Fruit fly (Drosophila melanogaster) whole organism, embryonic: ENCODE measurements around the gene Prx4.

Source experiments
- Abd-B ChIP-seq: fragments of 200-800 bp; sonication (Bioruptor generic); optimal IDR thresholded peaks from 2 replicates; lab custom pipeline; 2018; ENCODE audit warnings: missing biosample characterization, mild to moderate bottlenecking, missing genetic modification characterization, moderate library complexity
- Blimp-1 ChIP-seq: fragments of 200-800 bp; sonication (Bioruptor generic); optimal IDR thresholded peaks from 3 replicates; lab custom pipeline; 2018; ENCODE audit warnings: missing biosample characterization, missing genetic modification characterization, mild to moderate bottlenecking, moderate library complexity, missing genetic modification reagents
- CG10654 ChIP-seq: fragments of 200-800 bp; sonication (Bioruptor generic); optimal IDR thresholded peaks from 2 replicates; lab custom pipeline; 2016; ENCODE audit warnings: missing biosample characterization, missing genetic modification characterization
- CG11093 ChIP-seq: fragments of 200-800 bp; sonication (Bioruptor generic); IDR thresholded peaks from 3 replicates; pipeline ENCODE4 v1.3.6; 2022; ENCODE audit warnings: missing biosample characterization, missing genetic modification characterization
- CG11695 ChIP-seq: fragments of 200-800 bp; sonication (Bioruptor generic); IDR thresholded peaks from 3 replicates; pipeline ENCODE4 v1.3.6; 2022; ENCODE audit warnings: missing biosample characterization, missing genetic modification characterization
- CG13296 ChIP-seq: fragments of 200-800 bp; sonication (Bioruptor generic); optimal IDR thresholded peaks from 3 replicates; lab custom pipeline; 2018; ENCODE audit warnings: missing biosample characterization, mild to moderate bottlenecking, missing genetic modification characterization
- CG14965 ChIP-seq: fragments of 200-800 bp; sonication (Bioruptor generic); optimal IDR thresholded peaks from 2 replicates; lab custom pipeline; 2016; ENCODE audit warnings: missing biosample characterization, missing genetic modification characterization, borderline replicate concordance
- CG16815 ChIP-seq: fragments of 200-800 bp; sonication (Bioruptor generic); optimal IDR thresholded peaks from 3 replicates; lab custom pipeline; 2017; ENCODE audit warnings: missing biosample characterization, mild to moderate bottlenecking, missing genetic modification characterization
- CG2129 ChIP-seq: fragments of 200-800 bp; sonication (Bioruptor generic); IDR thresholded peaks from 2 replicates; pipeline ENCODE4 v1.3.6; 2022; ENCODE audit warnings: missing biosample characterization, missing genetic modification characterization; ENCODE audit not compliant: partially characterized antibody
- CG31224 ChIP-seq: fragments of 200-800 bp; sonication (Bioruptor generic); IDR thresholded peaks from 2 replicates; pipeline ENCODE4 v1.3.6; 2022; ENCODE audit warnings: missing biosample characterization, missing genetic modification characterization
- CG3163 ChIP-seq: fragments of 200-800 bp; sonication (Bioruptor generic); optimal IDR thresholded peaks from 3 replicates; lab custom pipeline; 2016; ENCODE audit warnings: missing biosample characterization, missing genetic modification characterization
- CG3838 ChIP-seq: fragments of 200-800 bp; sonication (Bioruptor generic); optimal IDR thresholded peaks from 3 replicates; lab custom pipeline; 2016; ENCODE audit warnings: missing biosample characterization, missing genetic modification characterization
- CG5245 ChIP-seq: fragments of 200-800 bp; sonication (Bioruptor generic); optimal IDR thresholded peaks from 3 replicates; lab custom pipeline; 2016; ENCODE audit warnings: missing biosample characterization, missing genetic modification characterization
- CG6765 ChIP-seq: fragments of 200-800 bp; sonication (Bioruptor generic); optimal IDR thresholded peaks from 3 replicates; lab custom pipeline; 2017; ENCODE audit warnings: missing biosample characterization, mild to moderate bottlenecking, missing genetic modification characterization
- CG8359 ChIP-seq: fragments of 200-800 bp; sonication (Bioruptor generic); optimal IDR thresholded peaks from 2 replicates; lab custom pipeline; 2017; ENCODE audit warnings: missing biosample characterization, mild to moderate bottlenecking, missing genetic modification characterization, borderline replicate concordance
- Dp ChIP-seq: fragments of 200-800 bp; sonication (Bioruptor generic); optimal IDR thresholded peaks from 2 replicates; lab custom pipeline; 2018; ENCODE audit warnings: missing biosample characterization, mild to moderate bottlenecking, missing genetic modification characterization, moderate library complexity
- Dref ChIP-seq: fragments of 200-800 bp; sonication (Bioruptor generic); IDR thresholded peaks from 2 replicates; pipeline ENCODE4 v1.3.6; 2022; ENCODE audit warnings: missing biosample characterization, missing genetic modification characterization
- Fer1 ChIP-seq: fragments of 200-800 bp; sonication (Bioruptor generic); optimal IDR thresholded peaks from 2 replicates; lab custom pipeline; 2017; ENCODE audit warnings: missing biosample characterization, mild to moderate bottlenecking, missing genetic modification characterization
- Gug ChIP-seq: fragments of 200-800 bp; sonication (Bioruptor generic); IDR thresholded peaks from 4 replicates; pipeline ENCODE4 v1.3.6; 2022; ENCODE audit warnings: missing biosample characterization, missing genetic modification characterization
- Hr78 ChIP-seq, 2 experiments: fragments of 200-800 bp in 1 of 2; fragments of >200 bp in 1 of 2; sonication (Bioruptor generic) in 1 of 2; optimal IDR thresholded peaks; 2 replicates each; lab custom pipeline; 2017 to 2019; ENCODE audit warnings: missing biosample characterization in 2 of 2, missing genetic modification characterization in 2 of 2, mild to moderate bottlenecking in 1 of 2, moderate library complexity in 1 of 2
- NFAT ChIP-seq: fragments of 200-800 bp; sonication (Bioruptor generic); IDR thresholded peaks from 2 replicates; pipeline ENCODE4 v1.3.6; 2022; ENCODE audit warnings: missing biosample characterization, missing genetic modification characterization
- Nf-YC ChIP-seq: fragments of 200-800 bp; optimal IDR thresholded peaks from 3 replicates; lab custom pipeline; 2019; ENCODE audit warnings: missing biosample characterization, mild to moderate bottlenecking, missing genetic modification characterization, moderate library complexity
- Scr ChIP-seq: fragments of 200-800 bp; sonication (Bioruptor generic); IDR thresholded peaks from 2 replicates; pipeline ENCODE4 v1.3.6; 2022; ENCODE audit warnings: missing biosample characterization, missing genetic modification characterization; ENCODE audit not compliant: partially characterized antibody
- Sin3A ChIP-seq: fragments of >200 bp; optimal IDR thresholded peaks from 2 replicates; lab custom pipeline; 2018
- Sox102F ChIP-seq: fragments of 200-800 bp; sonication (Bioruptor generic); optimal IDR thresholded peaks from 2 replicates; lab custom pipeline; 2018; ENCODE audit warnings: missing biosample characterization, mild to moderate bottlenecking, missing genetic modification characterization, moderate library complexity
- Usf ChIP-seq: fragments of 200-800 bp; sonication (Bioruptor generic); optimal IDR thresholded peaks from 2 replicates; lab custom pipeline; 2017; ENCODE audit warnings: missing genotype, missing biosample characterization, missing genetic modification characterization
- cad ChIP-seq: fragments of >200 bp; optimal IDR thresholded peaks from 2 replicates; lab custom pipeline; 2017; ENCODE audit warnings: missing biosample characterization, missing genetic modification characterization
- crp ChIP-seq, 2 experiments: fragments of 200-800 bp; sonication (Bioruptor generic); optimal IDR thresholded peaks; 2 replicates in 1 of 2; 3 replicates in 1 of 2; lab custom pipeline; 2017; ENCODE audit warnings: missing biosample characterization in 2 of 2, missing genetic modification characterization in 2 of 2, mild to moderate bottlenecking in 1 of 2, moderate library complexity in 1 of 2
- da ChIP-seq: fragments of 200-800 bp; sonication (Bioruptor generic); optimal IDR thresholded peaks from 2 replicates; lab custom pipeline; 2016; ENCODE audit warnings: missing biosample characterization, missing genetic modification characterization
- dimm ChIP-seq: fragments of 200-800 bp; sonication (Bioruptor generic); IDR thresholded peaks from 2 replicates; pipeline ENCODE4 v1.3.6; 2022; ENCODE audit warnings: missing biosample characterization, missing genetic modification characterization
- dm ChIP-seq: fragments of 200-800 bp; sonication (Bioruptor generic); optimal IDR thresholded peaks from 3 replicates; lab custom pipeline; 2016; ENCODE audit warnings: missing biosample characterization, missing genetic modification characterization
- dpn ChIP-seq, 2 experiments: fragments of 200-800 bp; sonication (Bioruptor generic); optimal IDR thresholded peaks; 3 replicates each; lab custom pipeline; 2016; ENCODE audit warnings: missing biosample characterization in 2 of 2, missing genetic modification characterization in 2 of 2
- fd96Cb ChIP-seq: fragments of 200-800 bp; sonication (Bioruptor generic); optimal IDR thresholded peaks from 2 replicates; lab custom pipeline; 2018; ENCODE audit warnings: missing biosample characterization, mild to moderate bottlenecking, missing genetic modification characterization, moderate library complexity
- gce ChIP-seq: fragments of 200-800 bp; sonication (Bioruptor generic); IDR thresholded peaks from 3 replicates; pipeline ENCODE4 v1.3.6; 2022; ENCODE audit warnings: missing biosample characterization, missing genetic modification characterization
- ind ChIP-seq: fragments of 200-800 bp; sonication (Bioruptor generic); optimal IDR thresholded peaks from 3 replicates; lab custom pipeline; 2016; ENCODE audit warnings: missing biosample characterization, missing genetic modification characterization
- lov ChIP-seq, 2 experiments: fragments of 200-800 bp in 1 of 2; fragments of >200 bp in 1 of 2; sonication (Bioruptor generic) in 1 of 2; IDR thresholded peaks in 1 of 2; optimal IDR thresholded peaks in 1 of 2; 2 replicates in 1 of 2; 3 replicates in 1 of 2; pipeline versions ENCODE4 v1.3.6 to Lab custom; 2017 to 2022; ENCODE audit warnings: missing biosample characterization in 1 of 2, missing genetic modification characterization in 1 of 2
- maf-S ChIP-seq: fragments of 200-800 bp; sonication (Bioruptor generic); optimal IDR thresholded peaks from 2 replicates; lab custom pipeline; 2016; ENCODE audit warnings: missing biosample characterization, missing genetic modification characterization
- oc ChIP-seq: fragments of 200-800 bp; sonication (Bioruptor generic); optimal IDR thresholded peaks from 2 replicates; lab custom pipeline; 2018; ENCODE audit warnings: missing biosample characterization, mild to moderate bottlenecking, missing genetic modification characterization, moderate library complexity
- onecut ChIP-seq: fragments of 200-800 bp; sonication (Bioruptor generic); IDR thresholded peaks from 2 replicates; pipeline ENCODE4 v1.3.6; 2022; ENCODE audit warnings: missing biosample characterization, missing genetic modification characterization
- pan ChIP-seq, 4 experiments: fragments of >200 bp in 3 of 4; fragments of 200-800 bp in 1 of 4; sonication (Bioruptor generic) in 1 of 4; optimal IDR thresholded peaks in 3 of 4; IDR thresholded peaks in 1 of 4; 2 replicates each; pipeline versions ENCODE4 v1.3.6 to Lab custom; 2017 to 2022; ENCODE audit warnings: missing biosample characterization in 2 of 4, missing genetic modification characterization in 2 of 4, mixed read lengths in 1 of 4
- repo ChIP-seq: fragments of 200-800 bp; sonication (Bioruptor generic); optimal IDR thresholded peaks from 2 replicates; lab custom pipeline; 2016; ENCODE audit warnings: missing biosample characterization, missing genetic modification characterization
- sens-2 ChIP-seq: fragments of 200-800 bp; sonication (Bioruptor generic); IDR thresholded peaks from 2 replicates; pipeline ENCODE4 v1.3.6; 2022; ENCODE audit warnings: missing biosample characterization, missing genetic modification characterization
- sqz ChIP-seq: fragments of 200-800 bp; sonication (Bioruptor generic); optimal IDR thresholded peaks from 3 replicates; lab custom pipeline; 2018; ENCODE audit warnings: missing biosample characterization, mild to moderate bottlenecking, missing genetic modification characterization
- tgo ChIP-seq: fragments of 200-800 bp; sonication (Bioruptor generic); IDR thresholded peaks from 3 replicates; pipeline ENCODE4 v1.3.6; 2022; ENCODE audit warnings: missing biosample characterization, missing genetic modification characterization
- tin ChIP-seq: fragments of 200-800 bp; sonication (Bioruptor generic); optimal IDR thresholded peaks from 3 replicates; lab custom pipeline; 2016; ENCODE audit warnings: missing biosample characterization, missing genetic modification characterization
- tup ChIP-seq: fragments of 200-800 bp; sonication (Bioruptor generic); optimal IDR thresholded peaks from 2 replicates; lab custom pipeline; 2016; ENCODE audit warnings: missing biosample characterization, mild to moderate bottlenecking, missing genetic modification characterization, moderate library complexity
- wor ChIP-seq: fragments of 200-800 bp; sonication (Bioruptor generic); IDR thresholded peaks from 2 replicates; pipeline ENCODE4 v1.3.6; 2022; ENCODE audit warnings: missing biosample characterization, missing genetic modification characterization

Prx4 gene

dm6 chr3L:3042150-3043049, at the start of gene Prx4 (continued):
- TF ChIP-seq tin (GFP tag; lab: Kevin White, UChicago) (peak; percentile 65), CG2129 (no peak), CG10654 (GFP tag; lab: Kevin White, UChicago) (peak; percentile 39), Dp (peak; percentile 53), Scr (GFP tag; lab: Robert Waterston, UW) (no peak), Fer1 (GFP tag; lab: Kevin White, UChicago) (peak; percentile 73), maf-S (GFP tag; lab: Kevin White, UChicago) (no peak), Sox102F (GFP tag; lab: Kevin White, UChicago) (peak; percentile 74), Usf (peak; percentile 33), lov (optimal IDR thresholded peaks at IDR 0.05; lab: Kevin White, UChicago) (no peak), lov (GFP tag; IDR thresholded peaks at IDR 0.05; lab: Robert Waterston, UW) (no peak), dimm (GFP tag; lab: Robert Waterston, UW) (peak; percentile 49; the same call in 1 of the 2 replicates), CG5245 (peak; percentile 42), CG3163 (GFP tag; lab: Kevin White, UChicago) (no peak), Abd-B (GFP tag; lab: Kevin White, UChicago) (peak; percentile 32), repo (no peak), sens-2 (GFP tag; lab: Robert Waterston, UW) (peak; percentile 26; the same call in 1 of the 2 replicates), CG16815 (GFP tag; lab: Kevin White, UChicago) (peak; percentile 58), Hr78 (GFP tag; optimal IDR thresholded peaks at IDR 0.05; lab: Kevin White, UChicago) (peak in 1 of 2 experiments; percentile 6), CG8359 (GFP tag; lab: Kevin White, UChicago) (no peak), fd96Cb (tag; lab: Kevin White, UChicago) (peak; percentile 63), wor (peak; percentile 48; the same call in 1 of the 2 replicates), oc (tag; lab: Kevin White, UChicago) (peak; percentile 27), sqz (GFP tag; lab: Kevin White, UChicago) (peak; percentile 1), Nf-YC (tag; lab: Kevin White, UChicago) (no peak), da (GFP tag; lab: Kevin White, UChicago) (no peak), onecut (peak; percentile 74), pan (optimal IDR thresholded peaks at IDR 0.05; lab: Kevin White, UChicago) (no peak), pan (GFP tag; optimal IDR thresholded peaks at IDR 0.05 in 1 of 2, IDR thresholded peaks at IDR 0.05 in 1 of 2) (peak in 1 of 2 experiments; percentile 86), CG13296 (GFP tag; lab: Kevin White, UChicago) (peak; percentile 59), CG14965 (no peak), Gug (peak; percentile 78), tgo (peak; percentile 69), CG6765 (GFP tag; lab: Kevin White, UChicago) (no peak), gce (peak; percentile 66; the same call in 2 of the 3 replicates), CG31224 (GFP tag; lab: Robert Waterston, UW) (peak; percentile 51), CG11695 (GFP tag; lab: Robert Waterston, UW) (peak; percentile 68), dm (GFP tag; lab: Kevin White, UChicago) (no peak), Blimp-1 (GFP tag; lab: Kevin White, UChicago) (peak; percentile 73), Dref (no peak), crp (GFP tag; optimal IDR thresholded peaks at IDR 0.05; lab: Kevin White, UChicago) (no peak), cad (GFP tag; lab: Kevin White, UChicago) (no peak), Sin3A (lab: Kevin White, UChicago) (no peak), ind (peak; percentile 59), CG11093 (peak; percentile 52; the same call in 2 of the 3 replicates), NFAT (GFP tag; lab: Robert Waterston, UW) (peak; percentile 69), tup (GFP tag; lab: Kevin White, UChicago) (no peak), CG3838 (GFP tag; lab: Kevin White, UChicago) (no peak), dpn (GFP tag; optimal IDR thresholded peaks at IDR 0.05; lab: Kevin White, UChicago) (peak; percentile 15 to 60)
